Worm (Caenorhabditis elegans): ENCODE measurements around the gene nhr-135.

nhr-135 gene

DNA sequence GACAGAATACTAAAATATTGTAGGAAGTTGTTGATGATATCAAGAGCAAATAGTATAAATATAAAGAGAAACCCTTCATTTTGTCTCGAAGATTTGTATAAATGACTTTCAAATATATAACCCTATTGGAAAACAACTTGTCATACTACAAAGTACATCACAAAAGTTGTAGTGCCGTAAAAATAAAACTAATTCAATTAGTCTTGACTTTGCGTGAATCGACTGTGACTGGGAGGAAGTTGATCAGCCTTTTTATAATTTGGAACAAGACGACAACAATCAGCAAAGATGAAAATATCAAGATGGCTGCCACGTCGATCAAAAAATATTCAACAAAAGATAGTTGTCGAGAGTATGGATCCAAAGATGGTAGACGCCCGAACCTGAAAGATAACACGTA lies 48.3 kb upstream of the nhr-135 start, which contains the start of gene ugt-40:
TSS of gene ugt-40 (minus strand) at position 101 of the 400 bp plus-strand sequence.
- TF ChIP-seq ceh-16 (tag; optimal IDR thresholded peaks at IDR 0.05) (no peak), lsy-12 (tag; optimal IDR thresholded peaks at IDR 0.05) (no peak), ceh-82 (tag; optimal IDR thresholded peaks at IDR 0.05) (no peak)

ce11 chrV:7140368-7140767 lies 46.8 kb upstream of the nhr-135 start:
- TF ChIP-seq nhr-11 (tag; optimal IDR thresholded peaks at IDR 0.05) (no peak), pqm-1 (tag; optimal IDR thresholded peaks at IDR 0.05) (peak; percentile 7)

DNA sequence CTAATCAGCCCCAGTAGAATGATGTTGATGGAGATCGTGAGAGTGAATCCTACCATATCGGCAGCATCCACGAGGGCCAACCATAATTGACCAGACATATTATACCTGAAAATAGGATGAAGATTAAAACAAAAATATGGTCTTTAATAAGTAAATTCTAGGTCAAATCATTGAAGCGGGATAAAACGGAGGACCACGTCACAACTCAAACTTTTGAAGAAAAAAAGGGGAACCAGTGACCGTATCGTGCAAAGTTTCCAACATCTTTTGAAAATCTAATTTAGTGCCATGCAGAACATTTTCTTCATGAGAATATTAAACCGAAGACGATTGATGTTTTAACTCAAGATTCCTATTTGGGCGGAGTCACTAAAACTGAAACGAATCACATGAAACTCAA lies 44.8 kb upstream of the nhr-135 start, which contains the start of gene str-112:
TSS of gene str-112 (minus strand) at position 101 of the 400 bp plus-strand sequence.
- TF ChIP-seq R02D3.7 (tag; optimal IDR thresholded peaks at IDR 0.05) (no peak), fkh-2 (tag; optimal IDR thresholded peaks at IDR 0.05) (no peak), snpc-4 (tag; optimal IDR thresholded peaks at IDR 0.05) (no peak), mdl-1 (tag; optimal IDR thresholded peaks at IDR 0.05) (no peak), lsy-12 (tag; optimal IDR thresholded peaks at IDR 0.05) (no peak)

ce11 chrV:7136859-7137258 lies 43.3 kb upstream of the nhr-135 start:
- TF ChIP-seq nhr-28 (tag; optimal IDR thresholded peaks at IDR 0.05): no peak
- TF ChIP-seq ceh-28 (tag; optimal IDR thresholded peaks at IDR 0.05): no peak
- no peak for TF ChIP-seq ceh-16 (tag; optimal IDR thresholded peaks at IDR 0.05)
- no peak for TF ChIP-seq mml-1 (tag; optimal IDR thresholded peaks at IDR 0.05)
- no peak for TF ChIP-seq daf-12 (tag; optimal IDR thresholded peaks at IDR 0.05)
- no peak for TF ChIP-seq R02D3.7 (tag; optimal IDR thresholded peaks at IDR 0.05)
- TF ChIP-seq nhr-77 (tag; optimal IDR thresholded peaks at IDR 0.05): no peak
- no peak for TF ChIP-seq lsy-12 (tag; optimal IDR thresholded peaks at IDR 0.05)
- no peak for TF ChIP-seq fkh-2 (tag; optimal IDR thresholded peaks at IDR 0.05)
- no peak for TF ChIP-seq ceh-9 (tag; optimal IDR thresholded peaks at IDR 0.05)
- no peak for TF ChIP-seq nhr-11 (tag; optimal IDR thresholded peaks at IDR 0.05)
- TF ChIP-seq tbx-2 (tag; optimal IDR thresholded peaks at IDR 0.05): no peak
- TF ChIP-seq nhr-12 (tag; optimal IDR thresholded peaks at IDR 0.05): no peak
- no peak for TF ChIP-seq jun-1 (tag; optimal IDR thresholded peaks at IDR 0.05)
- TF ChIP-seq ztf-4 (tag; optimal IDR thresholded peaks at IDR 0.05): no peak

DNA sequence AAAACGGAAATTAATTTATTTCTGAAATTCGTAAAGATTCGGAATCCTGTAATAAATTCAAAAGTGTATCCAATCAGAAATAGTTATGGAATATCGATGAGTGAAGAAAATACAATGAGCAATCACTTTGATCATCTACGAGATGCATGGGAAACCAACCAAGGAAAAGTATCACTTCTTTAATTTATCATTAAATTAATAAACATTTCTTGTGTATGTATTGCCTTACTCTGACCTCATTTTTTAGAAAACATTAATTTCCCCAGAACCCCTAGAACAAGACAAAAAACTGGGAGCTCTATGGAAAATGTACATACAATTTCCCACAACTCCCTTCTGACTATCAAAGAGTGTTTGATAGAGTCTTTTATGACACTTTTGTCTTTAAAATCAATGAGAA lies 40.4 kb upstream of the nhr-135 start, which contains the start of gene F10D2.16:
TSS of gene F10D2.16 (plus strand) at position 301 of the 400 bp plus-strand sequence.
- TF ChIP-seq hmg-11 (tag; optimal IDR thresholded peaks at IDR 0.05) (no peak), nhr-77 (tag; optimal IDR thresholded peaks at IDR 0.05) (no peak), zag-1 (tag; optimal IDR thresholded peaks at IDR 0.05) (no peak), ceh-9 (tag; optimal IDR thresholded peaks at IDR 0.05) (no peak)

- TF ChIP-seq eor-1 (tag; optimal IDR thresholded peaks at IDR 0.05) (no peak), nhr-67 (tag; optimal IDR thresholded peaks at IDR 0.05) (no peak), fos-1 (tag; optimal IDR thresholded peaks at IDR 0.05) (no peak), nhr-237 (tag; optimal IDR thresholded peaks at IDR 0.05) (no peak), nhr-11 (tag; optimal IDR thresholded peaks at IDR 0.05) (no peak), zag-1 (tag; optimal IDR thresholded peaks at IDR 0.05) (no peak), lsy-12 (tag; optimal IDR thresholded peaks at IDR 0.05) (no peak), unc-62 (GFP tag; optimal IDR thresholded peaks at IDR 0.05) (no peak), nhr-43 (tag; optimal IDR thresholded peaks at IDR 0.05; ENCODE audit: poor library complexity, severe bottlenecking) (no peak), elt-2 (tag; optimal IDR thresholded peaks at IDR 0.05) (no peak), nfya-1 (tag; optimal IDR thresholded peaks at IDR 0.05; ENCODE audit: insufficient read depth) (no peak), nhr-23 (tag; optimal IDR thresholded peaks at IDR 0.05) (no peak), skn-1 (tag; optimal IDR thresholded peaks at IDR 0.05) (no peak), fkh-2 (tag; optimal IDR thresholded peaks at IDR 0.05) (no peak), elt-3 (tag; optimal IDR thresholded peaks at IDR 0.05) (no peak), daf-12 (tag; optimal IDR thresholded peaks at IDR 0.05) (no peak), ama-1 (optimal IDR thresholded peaks at IDR 0.05) (no peak), ztf-11 (tag; optimal IDR thresholded peaks at IDR 0.05) (no peak), elt-1 (tag; optimal IDR thresholded peaks at IDR 0.05) (no peak)
Measured at ce11 chrV:7132248-7132647, 38.7 kb upstream of the nhr-135 start, which contains the start of gene sre-10. Gene sre-10 (plus strand): TSS chrV:7132548.
